Fruit fly (Drosophila melanogaster) whole organism, prepupa: ENCODE data around the gene CG1986.
A peak's percentile ranks its signal among the peaks of the same experiment; 100 is the strongest.

Experiments
- CG10631 ChIP-seq: fragments of 200-800 bp; sonication (Bioruptor generic); optimal IDR thresholded peaks from 2 replicates; lab custom pipeline; 2016; ENCODE audit warnings: missing biosample characterization, missing genetic modification characterization
- CG10669 ChIP-seq: fragments of 200-800 bp; sonication (Bioruptor generic); optimal IDR thresholded peaks from 3 replicates; lab custom pipeline; 2018; ENCODE audit warnings: missing biosample characterization, mild to moderate bottlenecking, missing genetic modification characterization, moderate library complexity
- CG11294 ChIP-seq: fragments of 200-800 bp; sonication (Bioruptor generic); IDR thresholded peaks from 2 replicates; pipeline ENCODE4 v1.3.6; 2022; ENCODE audit warnings: missing biosample characterization, missing genetic modification characterization
- CG11762 ChIP-seq: fragments of 200-800 bp; sonication (Bioruptor generic); optimal IDR thresholded peaks from 3 replicates; lab custom pipeline; 2016; ENCODE audit warnings: missing biosample characterization, missing genetic modification characterization; ENCODE audit not compliant: insufficient read depth
- CG15336 ChIP-seq: fragments of 200-800 bp; sonication (Bioruptor generic); IDR thresholded peaks from 2 replicates; pipeline ENCODE4 v1.3.6; 2022; ENCODE audit warnings: missing biosample characterization, missing genetic modification characterization
- CG16779 ChIP-seq: fragments of 200-800 bp; sonication (Bioruptor generic); optimal IDR thresholded peaks from 3 replicates; lab custom pipeline; 2017; ENCODE audit warnings: missing biosample characterization, mild to moderate bottlenecking, missing genetic modification characterization
- CG3032 ChIP-seq: fragments of 200-800 bp; optimal IDR thresholded peaks from 2 replicates; lab custom pipeline; 2019; ENCODE audit warnings: missing biosample characterization, mild to moderate bottlenecking, missing genetic modification characterization, moderate library complexity
- CG32006 ChIP-seq: fragments of 200-800 bp; sonication (Bioruptor generic); optimal IDR thresholded peaks from 3 replicates; lab custom pipeline; 2017; ENCODE audit warnings: missing biosample characterization, mild to moderate bottlenecking, missing genetic modification characterization
- CG34406 ChIP-seq: fragments of 200-800 bp; sonication (Bioruptor generic); optimal IDR thresholded peaks from 3 replicates; lab custom pipeline; 2016; ENCODE audit warnings: missing biosample characterization, missing genetic modification characterization
- CG6163 ChIP-seq: fragments of 200-800 bp; sonication (Bioruptor generic); IDR thresholded peaks from 3 replicates; pipeline ENCODE4 v1.3.6; 2022; ENCODE audit warnings: missing biosample characterization, missing genetic modification characterization
- CG6276 ChIP-seq: fragments of 200-800 bp; sonication (Bioruptor generic); optimal IDR thresholded peaks from 2 replicates; lab custom pipeline; 2017; ENCODE audit warnings: missing biosample characterization, mild to moderate bottlenecking, missing genetic modification characterization
- CG7368 ChIP-seq: fragments of 200-800 bp; sonication (Bioruptor generic); optimal IDR thresholded peaks from 3 replicates; lab custom pipeline; 2016; ENCODE audit warnings: missing biosample characterization, missing genetic modification characterization
- CG8119 ChIP-seq: fragments of 200-800 bp; sonication (Bioruptor generic); IDR thresholded peaks from 3 replicates; pipeline ENCODE4 v1.3.6; 2022; ENCODE audit warnings: missing biosample characterization, missing genetic modification characterization
- CG9139 ChIP-seq: fragments of 200-800 bp; sonication (Bioruptor generic); optimal IDR thresholded peaks from 3 replicates; lab custom pipeline; 2017; ENCODE audit warnings: missing biosample characterization, mild to moderate bottlenecking, missing genetic modification characterization
- Eip75B ChIP-seq: fragments of 200-800 bp; sonication (Bioruptor generic); optimal IDR thresholded peaks from 3 replicates; lab custom pipeline; 2016; ENCODE audit warnings: missing biosample characterization, missing genetic modification characterization
- Eip78C ChIP-seq: fragments of 200-800 bp; sonication (Bioruptor generic); peaks from one replicate; lab custom pipeline; 2016; ENCODE audit warnings: missing biosample characterization, missing genetic modification characterization
- Eip93F ChIP-seq: fragments of 200-800 bp; sonication (Bioruptor generic); optimal IDR thresholded peaks from 2 replicates; lab custom pipeline; 2016; ENCODE audit warnings: missing biosample characterization, mild to moderate bottlenecking, missing genetic modification characterization
- Ets96B ChIP-seq: fragments of 200-800 bp; optimal IDR thresholded peaks from 2 replicates; lab custom pipeline; 2019; ENCODE audit warnings: missing biosample characterization, mild to moderate bottlenecking, missing genetic modification characterization, moderate library complexity
- Gug ChIP-seq: fragments of 200-800 bp; sonication (Bioruptor generic); IDR thresholded peaks from 2 replicates; pipeline ENCODE4 v1.3.6; 2022; ENCODE audit warnings: missing biosample characterization, missing genetic modification characterization
- Hr38 ChIP-seq: sonication (Bioruptor generic); optimal IDR thresholded peaks from 2 replicates; lab custom pipeline; 2016; ENCODE audit warnings: missing biosample characterization, missing genetic modification characterization
- Hr39 ChIP-seq: fragments of 200-800 bp; sonication (Bioruptor generic); optimal IDR thresholded peaks from 2 replicates; lab custom pipeline; 2016; ENCODE audit warnings: missing biosample characterization, missing genetic modification characterization
- Hr4 ChIP-seq: fragments of 200-800 bp; sonication (Bioruptor generic); optimal IDR thresholded peaks from 3 replicates; lab custom pipeline; 2016; ENCODE audit warnings: missing biosample characterization, missing genetic modification characterization
- Lpt ChIP-seq: fragments of 200-800 bp; sonication (Bioruptor generic); optimal IDR thresholded peaks from 3 replicates; lab custom pipeline; 2016; ENCODE audit warnings: missing biosample characterization, missing genetic modification characterization
- OdsH ChIP-seq: fragments of 200-800 bp; sonication (Bioruptor generic); optimal IDR thresholded peaks from 3 replicates; lab custom pipeline; 2016; ENCODE audit warnings: missing biosample characterization, missing genetic modification characterization
- Smox ChIP-seq: fragments of 200-800 bp; sonication (Bioruptor generic); optimal IDR thresholded peaks from 3 replicates; lab custom pipeline; 2016; ENCODE audit warnings: missing biosample characterization, missing genetic modification characterization
- Sox102F ChIP-seq: fragments of 200-800 bp; sonication (Bioruptor generic); optimal IDR thresholded peaks from 2 replicates; lab custom pipeline; 2016; ENCODE audit warnings: missing biosample characterization, mild to moderate bottlenecking, missing genetic modification characterization
- Sox15 ChIP-seq: fragments of 200-800 bp; sonication (Bioruptor generic); optimal IDR thresholded peaks from 3 replicates; lab custom pipeline; 2016; ENCODE audit warnings: missing biosample characterization, missing genetic modification characterization
- cyc ChIP-seq: fragments of 200-800 bp; sonication (Bioruptor generic); optimal IDR thresholded peaks from 3 replicates; lab custom pipeline; 2016; ENCODE audit warnings: missing biosample characterization, missing genetic modification characterization
- dac ChIP-seq: fragments of 200-800 bp; sonication (Bioruptor generic); optimal IDR thresholded peaks from 2 replicates; lab custom pipeline; 2017; ENCODE audit warnings: missing biosample characterization, mild to moderate bottlenecking, missing genetic modification characterization
- dsx ChIP-seq: fragments of 200-800 bp; optimal IDR thresholded peaks from 3 replicates; lab custom pipeline; 2019; ENCODE audit warnings: missing biosample characterization, mild to moderate bottlenecking, missing genetic modification characterization, moderate library complexity; ENCODE audit not compliant: poor library complexity, severe bottlenecking
- eg ChIP-seq: fragments of 200-800 bp; sonication (Bioruptor generic); IDR thresholded peaks from 3 replicates; pipeline ENCODE4 v1.3.6; 2022; ENCODE audit warnings: missing biosample characterization, missing genetic modification characterization
- fkh ChIP-seq: fragments of 200-800 bp; sonication (Bioruptor generic); optimal IDR thresholded peaks from 3 replicates; lab custom pipeline; 2017; ENCODE audit warnings: missing biosample characterization, mild to moderate bottlenecking, missing genetic modification characterization, moderate library complexity
- spab ChIP-seq: fragments of 200-800 bp; sonication (Bioruptor generic); optimal IDR thresholded peaks from 2 replicates; lab custom pipeline; 2017; ENCODE audit warnings: missing biosample characterization, mild to moderate bottlenecking, missing genetic modification characterization, missing genetic modification reagents
- svp ChIP-seq: fragments of 200-800 bp; sonication (Bioruptor generic); peaks from one replicate; lab custom pipeline; 2016; ENCODE audit warnings: missing biosample characterization, missing genetic modification characterization
- vri ChIP-seq: fragments of 200-800 bp; sonication (Bioruptor generic); optimal IDR thresholded peaks from 3 replicates; lab custom pipeline; 2016; ENCODE audit warnings: missing biosample characterization, mild to moderate bottlenecking, missing genetic modification characterization

CG1986 gene

DNA sequence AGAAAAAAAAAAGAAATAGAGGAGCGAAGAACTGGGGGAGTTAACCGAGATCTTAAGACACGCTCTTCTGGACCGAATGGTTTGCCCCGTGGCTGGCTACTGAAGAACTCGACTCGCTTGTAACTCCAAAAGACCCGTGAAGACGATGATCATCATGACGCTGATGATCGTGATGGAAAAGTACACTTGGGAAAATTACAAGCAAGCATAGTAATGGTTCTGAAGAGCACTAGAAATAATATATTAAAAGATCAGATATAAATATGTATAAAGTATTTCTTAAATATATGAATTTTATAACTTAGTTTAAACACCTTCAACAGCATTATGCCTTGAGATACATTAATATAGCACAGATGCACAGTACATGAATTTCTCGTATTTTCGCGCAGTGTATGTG, at the start of gene CG1986:
Gene CG1986 (minus strand): TSS at position 101 of the 400 bp plus-strand sequence.
- TF ChIP-seq Ets96B = no peak
- no peak for TF ChIP-seq CG34406 (GFP tag; lab: Kevin White, UChicago)
- no peak for TF ChIP-seq CG10631
- TF ChIP-seq cyc (GFP tag; lab: Kevin White, UChicago) = no peak
- no peak for TF ChIP-seq Eip75B (GFP tag; lab: Kevin White, UChicago)
- no peak for TF ChIP-seq Smox (GFP tag; lab: Kevin White, UChicago)
- TF ChIP-seq CG16779 (tag; lab: Kevin White, UChicago) = no peak
- no peak for TF ChIP-seq CG10669
- TF ChIP-seq fkh (GFP tag; lab: Kevin White, UChicago) = no peak
- no peak for TF ChIP-seq Eip78C (GFP tag; lab: Kevin White, UChicago)
- TF ChIP-seq Hr39 (GFP tag; lab: Kevin White, UChicago) = no peak
- no peak for TF ChIP-seq Gug
- no peak for TF ChIP-seq CG11294
- no peak for TF ChIP-seq Hr38 (GFP tag; lab: Kevin White, UChicago)
- no peak for TF ChIP-seq dsx (GFP tag; lab: Kevin White, UChicago)
- no peak for TF ChIP-seq CG9139 (GFP tag; lab: Kevin White, UChicago)
- no peak for TF ChIP-seq Eip93F

DNA sequence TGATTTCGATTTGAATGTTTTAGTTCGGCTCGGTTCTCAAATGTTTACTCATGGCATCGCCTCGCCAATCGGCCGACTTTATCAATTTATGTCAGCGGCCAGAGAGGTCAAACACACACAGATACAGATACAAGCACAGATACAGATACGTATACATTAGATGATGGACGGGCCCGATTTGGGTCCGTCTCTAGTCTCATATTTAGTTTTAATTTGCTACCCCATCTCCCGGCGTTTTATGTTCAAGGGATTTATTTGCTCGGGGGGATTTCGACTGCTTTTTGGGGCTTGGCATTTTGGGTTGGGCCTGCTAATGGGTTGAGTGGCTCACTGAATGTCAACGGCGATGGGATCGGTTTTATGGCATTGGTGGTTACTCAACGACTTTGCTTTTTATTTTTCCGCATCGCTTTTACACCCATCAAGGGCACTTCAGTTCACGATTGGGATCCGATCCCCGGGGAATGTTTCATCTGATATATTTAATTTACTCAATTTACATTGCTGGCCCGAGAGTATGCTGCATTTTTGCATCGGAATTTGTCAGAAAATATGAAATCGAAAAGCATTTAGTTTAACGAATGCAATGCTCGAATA, 21.5 kb upstream of the CG1986 start:
- no peak for TF ChIP-seq CG7368 (GFP tag; lab: Kevin White, UChicago)
- TF ChIP-seq svp = peak; percentile 86
- peak; percentile 3 for TF ChIP-seq fkh (GFP tag; lab: Kevin White, UChicago)

DNA sequence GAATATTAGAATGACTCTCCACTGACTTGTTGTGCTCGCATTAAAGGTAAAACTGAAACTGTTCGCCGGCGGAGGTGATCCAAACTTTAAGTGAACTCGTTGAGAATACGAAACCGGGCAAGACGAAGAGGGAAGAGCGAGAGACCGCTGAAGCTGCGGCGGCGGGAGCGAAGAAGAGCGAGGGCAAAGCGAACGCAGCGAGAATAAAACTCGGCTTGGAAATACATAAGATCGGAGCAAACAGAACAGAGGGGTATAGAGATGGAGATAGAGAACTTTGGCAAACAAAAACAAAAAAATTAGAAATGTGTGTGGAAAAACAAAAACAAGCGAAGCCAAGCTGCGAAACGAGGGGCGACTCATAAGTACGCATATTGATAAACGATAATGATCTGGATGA, 20.0 kb upstream of the CG1986 start, which contains the start of gene Idgf4:
Gene Idgf4 (minus strand): TSS at position 67 of the 400 bp plus-strand sequence.
- TF ChIP-seq Sox102F (GFP tag; lab: Kevin White, UChicago) (no peak), vri (peak; percentile 23), Lpt (no peak), CG8119 (0 out of 3 replicates have a peak, but pooled peaks have one; percentile 20), Eip78C (GFP tag; lab: Kevin White, UChicago) (peak; percentile 6), CG16779 (tag; lab: Kevin White, UChicago) (peak; percentile 9), CG15336 (GFP tag; lab: Robert Waterston, UW) (peak; percentile 42; the same call in 1 of the 2 replicates), CG6276 (peak; percentile 32), CG6163 (0 out of 3 replicates have a peak, but pooled peaks have one; percentile 33), Smox (GFP tag; lab: Kevin White, UChicago) (no peak), spab (GFP tag; lab: Kevin White, UChicago) (no peak), Hr4 (GFP tag; lab: Kevin White, UChicago) (no peak), Gug (0 out of 2 replicates have a peak, but pooled peaks have one; percentile 8), Sox15 (no peak), eg (GFP tag; lab: Robert Waterston, UW) (peak; percentile 71; the same call in 2 of the 3 replicates), fkh (GFP tag; lab: Kevin White, UChicago) (peak; percentile 72), CG34406 (GFP tag; lab: Kevin White, UChicago) (no peak), CG32006 (GFP tag; lab: Kevin White, UChicago) (peak; percentile 15)

DNA sequence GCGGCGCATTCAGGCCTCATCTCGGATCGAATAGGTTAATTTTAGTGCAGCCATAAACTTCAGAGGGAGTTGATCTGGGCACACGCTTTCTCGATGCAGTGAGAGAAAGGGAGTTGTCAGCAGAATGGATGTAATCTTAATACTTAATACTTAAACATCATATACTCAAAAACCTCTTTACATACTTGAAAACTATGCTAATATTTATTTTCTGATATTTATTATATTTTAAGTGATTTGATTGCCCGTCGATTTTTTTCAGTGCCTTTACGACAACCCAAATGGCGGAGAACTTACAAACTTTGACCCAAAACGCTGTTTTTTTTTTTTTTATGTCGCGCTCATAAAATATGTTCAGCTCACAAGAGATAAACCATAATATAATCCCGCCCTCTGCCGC, 825 bp upstream of the CG1986 start:
- no peak for TF ChIP-seq dac (GFP tag; lab: Kevin White, UChicago)
- TF ChIP-seq CG3032 (tag; lab: Kevin White, UChicago) = no peak
- no peak for TF ChIP-seq CG34406 (GFP tag; lab: Kevin White, UChicago)
- no peak for TF ChIP-seq Hr4 (GFP tag; lab: Kevin White, UChicago)

DNA sequence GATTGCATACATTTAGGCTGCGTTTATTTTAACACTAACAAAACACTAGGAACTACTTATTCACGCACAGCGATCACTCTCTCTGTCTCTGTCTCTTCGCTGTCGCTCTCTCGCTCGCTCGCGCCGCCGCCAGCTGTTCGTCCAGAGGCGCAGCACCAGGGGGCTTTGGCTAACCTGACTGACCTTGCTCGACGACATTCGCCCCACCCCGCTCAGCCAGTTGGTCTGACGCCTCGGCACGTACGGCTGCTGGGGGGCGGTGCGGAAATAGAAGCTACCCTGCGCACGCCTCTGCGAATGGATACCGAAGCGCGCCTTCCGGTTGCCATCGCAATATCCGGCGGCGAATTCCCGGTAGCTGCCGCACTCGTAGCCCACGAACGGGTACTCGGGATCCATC, 1.5 kb downstream of the CG1986 start:
- no peak for TF ChIP-seq CG11762
- TF ChIP-seq OdsH (GFP tag; lab: Kevin White, UChicago) = no peak
- TF ChIP-seq Eip75B (GFP tag; lab: Kevin White, UChicago) = no peak
- TF ChIP-seq Eip78C (GFP tag; lab: Kevin White, UChicago) = peak; percentile 39
